Worm (Caenorhabditis elegans) whole organism, early embryonic: ENCODE measurements around the gene mop-25.2.

ENCODE experiments used
- F13C5.2 ChIP-seq: sonication (generic microtip); optimal IDR thresholded peaks from 2 replicates; lab custom pipeline; 2017; ENCODE audit warnings: mild to moderate bottlenecking, missing genetic modification characterization, inconsistent platforms, missing compliant biosample characterization
- aly-1 ChIP-seq: sonication (generic microtip); optimal IDR thresholded peaks from 2 replicates; lab custom pipeline; 2016; ENCODE audit warnings: missing genetic modification characterization, missing compliant biosample characterization
- ama-1 ChIP-seq: fragments of 150-350 bp; optimal IDR thresholded peaks from 2 replicates; lab custom pipeline; 2014
- ceh-13 ChIP-seq: fragments of 200-800 bp; sonication (Bioruptor generic); optimal IDR thresholded peaks from 2 replicates; lab custom pipeline; 2018; ENCODE audit warnings: mild to moderate bottlenecking, missing genetic modification characterization, missing compliant biosample characterization
- ceh-36 ChIP-seq: sonication (generic microtip); optimal IDR thresholded peaks from 2 replicates; lab custom pipeline; 2016; ENCODE audit warnings: missing genetic modification characterization, inconsistent platforms, missing compliant biosample characterization
- flt-1 ChIP-seq: fragments of 200-800 bp; sonication (Bioruptor generic); IDR thresholded peaks from 2 replicates; pipeline ENCODE4 v1.3.6; 2022; ENCODE audit warnings: missing genetic modification characterization, missing compliant biosample characterization
- hmg-4 ChIP-seq: fragments of 200-800 bp; sonication (Bioruptor generic); optimal IDR thresholded peaks from 2 replicates; lab custom pipeline; 2018; ENCODE audit warnings: mild to moderate bottlenecking, missing genetic modification characterization, missing compliant biosample characterization
- pes-1 ChIP-seq: fragments of 200-800 bp; sonication (Bioruptor generic); IDR thresholded peaks from 2 replicates; pipeline ENCODE4 v1.3.6; 2022; ENCODE audit warnings: missing genetic modification reagents, missing genetic modification characterization, missing compliant biosample characterization
- tbx-11 ChIP-seq: fragments of 200-800 bp; sonication (Bioruptor generic); IDR thresholded peaks from 2 replicates; pipeline ENCODE4 v1.3.6; 2022; ENCODE audit warnings: missing genetic modification characterization, missing compliant biosample characterization

DNA sequence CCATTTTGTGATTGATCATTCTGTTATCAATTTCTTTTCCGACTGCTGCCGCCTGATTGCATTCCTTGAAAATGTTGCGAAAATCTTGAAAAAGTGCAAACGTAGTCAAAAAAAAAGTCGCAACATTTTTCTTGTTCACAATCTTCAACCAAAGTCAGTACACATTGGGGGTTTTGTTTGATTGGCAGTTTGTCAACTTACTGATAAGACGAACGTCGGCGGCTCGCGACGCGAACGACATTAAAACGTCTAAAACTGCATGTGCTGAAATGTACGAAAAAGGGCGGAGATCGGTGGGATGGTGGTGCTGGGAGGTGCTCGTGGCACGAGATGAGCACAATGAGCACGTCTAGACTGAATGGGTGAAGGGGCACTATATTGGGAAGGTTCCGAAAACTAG is 35.3 kb upstream of the mop-25.2 start:
- TF ChIP-seq ama-1 (lab: Kevin White, UChicago), result no peak
- no peak for TF ChIP-seq pes-1 (GFP tag; lab: Robert Waterston, UW)
- no peak for TF ChIP-seq ceh-13
- no peak for TF ChIP-seq flt-1 (GFP tag; lab: Robert Waterston, UW)
- TF ChIP-seq F13C5.2 (tag; lab: Kevin White, UChicago), result no peak
- TF ChIP-seq ceh-36, result no peak
- TF ChIP-seq hmg-4 (GFP tag; lab: Kevin White, UChicago), result no peak
- TF ChIP-seq tbx-11, result no peak
- no peak for TF ChIP-seq aly-1 (tag; lab: Kevin White, UChicago)
